Fruit fly (Drosophila melanogaster) whole organism, wandering third instar larva: ENCODE data around the gene CG32547.
A peak's percentile ranks its signal among the peaks of the same experiment; 100 is the strongest.

Source experiments
- CrebA ChIP-seq: fragments of 200-800 bp; sonication (Bioruptor generic); optimal IDR thresholded peaks from 2 replicates; lab custom pipeline; 2016; ENCODE audit warnings: missing biosample characterization, mild to moderate bottlenecking, missing genetic modification characterization, borderline replicate concordance
- Dfd ChIP-seq: fragments of >200 bp; optimal IDR thresholded peaks from 2 replicates; lab custom pipeline; 2017; ENCODE audit warnings: missing biosample characterization, missing genetic modification characterization
- Dif ChIP-seq: fragments of 200-275, 200-300 bp; sonication (Bioruptor generic); optimal IDR thresholded peaks from 2 replicates; lab custom pipeline; 2018; ENCODE audit warnings: missing biosample characterization, missing genetic modification characterization; ENCODE audit not compliant: partially characterized antibody
- Hr78 ChIP-seq: fragments of >200 bp; optimal IDR thresholded peaks from 2 replicates; lab custom pipeline; 2017; ENCODE audit warnings: missing biosample characterization, missing genetic modification characterization
- Myc ChIP-seq: fragments of >200 bp; optimal IDR thresholded peaks from 2 replicates; lab custom pipeline; 2017
- ey ChIP-seq: fragments of 200-800 bp; sonication (Bioruptor generic); optimal IDR thresholded peaks from 2 replicates; lab custom pipeline; 2016; ENCODE audit warnings: missing biosample characterization, missing genetic modification characterization
- foxo ChIP-seq, 2 experiments: fragments of 200-800 bp; sonication (Bioruptor generic); optimal IDR thresholded peaks; 2 replicates in 1 of 2; 3 replicates in 1 of 2; lab custom pipeline; 2016 to 2017; ENCODE audit warnings: missing biosample characterization in 2 of 2, missing genetic modification characterization in 2 of 2
- fru ChIP-seq: fragments of 200-800 bp; sonication (Bioruptor generic); optimal IDR thresholded peaks from 3 replicates; lab custom pipeline; 2016; ENCODE audit warnings: missing biosample characterization, mild to moderate bottlenecking, missing genetic modification characterization
- tai ChIP-seq: sonication (Bioruptor generic); optimal IDR thresholded peaks from 2 replicates; lab custom pipeline; 2016; ENCODE audit warnings: missing biosample characterization, missing genetic modification characterization
- usp ChIP-seq: fragments of >200 bp; optimal IDR thresholded peaks from 2 replicates; lab custom pipeline; 2017; ENCODE audit warnings: missing biosample characterization, missing genetic modification characterization

DNA sequence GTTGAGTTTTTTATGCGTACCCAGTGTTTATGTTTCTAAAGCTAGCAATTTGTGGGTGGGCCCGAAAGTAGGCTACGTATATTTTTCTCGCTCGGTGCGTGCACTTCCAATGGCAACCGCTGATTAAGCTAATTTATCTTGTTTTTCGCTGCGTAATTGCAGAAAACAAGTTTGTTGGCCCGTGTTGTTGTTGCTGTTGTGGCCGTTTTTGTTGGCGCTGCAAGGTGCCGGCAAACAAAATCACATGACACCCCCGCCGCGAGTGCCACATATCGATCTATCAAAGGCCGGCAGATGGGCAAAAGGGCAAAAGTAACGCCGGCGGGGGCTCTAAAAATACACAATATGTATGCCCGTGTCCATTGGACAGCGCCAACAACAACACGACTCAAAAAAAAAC, 69.8 kb downstream of the CG32547 start:
- TF ChIP-seq Dfd (no peak), Dif (GFP tag; lab: Kevin White, UChicago) (no peak), CrebA (GFP tag; lab: Kevin White, UChicago) (no peak), Hr78 (no peak), ey (GFP tag; lab: Kevin White, UChicago) (no peak), Myc (lab: Kevin White, UChicago) (peak; percentile 3), fru (no peak), usp (GFP tag; lab: Kevin White, UChicago) (no peak), foxo (GFP tag; optimal IDR thresholded peaks at IDR 0.05; lab: Kevin White, UChicago) (no peak), tai (GFP tag; lab: Kevin White, UChicago) (no peak)
